Worm (Caenorhabditis elegans) whole organism, L4 larva: Measurements from ENCODE around the gene pde-12.

Source experiments
- dpl-1 ChIP-seq: fragments of 150-350 bp; optimal IDR thresholded peaks from 2 replicates; lab custom pipeline; 2014; ENCODE audit warnings: missing biosample characterization, missing genetic modification reagents, missing genetic modification characterization
- fkh-10 ChIP-seq: fragments of 150-350 bp; optimal IDR thresholded peaks from 2 replicates; lab custom pipeline; 2014; ENCODE audit warnings: missing biosample characterization, missing genetic modification reagents, missing genetic modification characterization
- skn-1 ChIP-seq: fragments of 150-350 bp; optimal IDR thresholded peaks from 2 replicates; lab custom pipeline; 2014; ENCODE audit warnings: missing biosample characterization, missing genetic modification characterization
- snpc-4 ChIP-seq: fragments of 150-350 bp; optimal IDR thresholded peaks from 2 replicates; lab custom pipeline; 2014; ENCODE audit warnings: missing biosample characterization, missing genetic modification characterization

DNA sequence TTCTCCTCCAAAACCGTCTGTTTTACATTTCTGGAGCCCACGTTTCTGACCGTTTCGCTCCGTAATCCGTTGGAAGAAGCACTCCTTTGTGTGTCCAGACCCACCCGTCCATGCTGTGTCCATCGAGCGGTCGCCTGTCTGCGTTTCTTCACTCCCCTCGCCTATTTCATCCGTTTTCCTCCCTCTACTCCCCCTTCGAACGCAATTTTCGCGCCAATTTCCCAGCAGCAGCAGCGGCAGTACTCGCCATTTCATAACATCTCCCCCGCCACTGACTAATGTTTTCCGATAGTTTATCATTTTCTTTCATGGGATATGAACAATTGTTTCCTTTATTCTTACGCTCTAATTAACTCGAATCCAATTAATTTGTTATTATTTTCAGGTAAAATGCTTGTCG, 36.9 kb downstream of the pde-12 start:
- TF ChIP-seq dpl-1 (GFP tag; lab: Kevin White, UChicago), result peak; percentile 34
- TF ChIP-seq skn-1, result no peak
- TF ChIP-seq fkh-10 (GFP tag; lab: Kevin White, UChicago), result no peak
- TF ChIP-seq snpc-4 (tag; lab: Kevin White, UChicago), result no peak
